Worm (Caenorhabditis elegans): Measurements from ENCODE around the gene ZK666.2.
"Not testable (repeated sequence)": the region's sequence is repeated elsewhere in the genome, so short reads cannot be mapped to it uniquely, and the experiment has no call there.

Gene ZK666.2

DNA sequence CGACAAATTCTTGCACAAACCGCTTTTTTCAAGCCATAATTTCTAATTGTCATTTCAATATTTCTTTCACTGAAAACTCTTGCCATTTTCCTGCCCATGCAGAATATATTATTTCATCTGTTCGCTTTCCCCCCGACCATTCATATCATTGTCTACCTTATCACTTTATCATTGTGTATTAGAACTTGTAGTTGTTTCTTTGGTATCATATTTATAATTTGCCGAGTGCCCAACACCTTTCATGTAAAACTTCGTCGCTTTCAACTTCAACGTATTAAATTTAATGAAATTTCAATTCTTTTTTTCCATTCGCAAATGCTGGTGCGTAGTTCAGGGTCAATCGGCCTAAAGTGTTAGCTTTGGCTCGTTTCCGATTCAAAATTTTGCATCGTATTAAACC, 28.8 kb downstream of the ZK666.2 start, which contains the start of gene ZK673.1:
TSS of gene ZK673.1 (plus strand) at position 301 of the 400 bp plus-strand sequence.
- not testable (repeated sequence) for TF ChIP-seq zag-1, elt-3, nhr-12 (tag; optimal IDR thresholded peaks at IDR 0.05)

DNA sequence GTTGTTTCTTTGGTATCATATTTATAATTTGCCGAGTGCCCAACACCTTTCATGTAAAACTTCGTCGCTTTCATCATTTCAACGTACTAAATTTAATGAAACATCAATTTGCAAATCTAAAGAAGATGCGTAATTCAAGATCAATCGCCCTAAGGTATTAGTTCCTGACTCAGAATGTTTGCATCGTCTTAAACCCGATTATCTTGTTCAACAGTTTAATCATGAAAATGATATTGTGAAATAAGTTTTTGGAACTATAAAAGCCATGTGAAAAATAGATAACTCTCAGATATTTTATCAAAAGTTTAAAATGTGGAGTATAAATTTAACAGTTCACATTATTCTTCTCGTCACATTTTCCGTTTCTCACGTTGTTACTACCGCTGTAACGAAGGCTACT, 31.7 kb downstream of the ZK666.2 start, which contains the start of gene E04D5.4:
TSS of gene E04D5.4 (plus strand) at position 301 of the 400 bp plus-strand sequence.
- TF ChIP-seq alr-1 (tag; optimal IDR thresholded peaks at IDR 0.05) = no peak
- no peak for TF ChIP-seq mdl-1 (tag; optimal IDR thresholded peaks at IDR 0.05)
- TF ChIP-seq elt-3 (tag; optimal IDR thresholded peaks at IDR 0.05) = no peak
- no peak for TF ChIP-seq lin-13 (GFP tag; optimal IDR thresholded peaks at IDR 0.05)
- no peak for TF ChIP-seq nhr-6 (tag; optimal IDR thresholded peaks at IDR 0.05)
- TF ChIP-seq R02D3.7 (tag; optimal IDR thresholded peaks at IDR 0.05) = no peak
- no peak for TF ChIP-seq nhr-21 (tag; optimal IDR thresholded peaks at IDR 0.05)
- TF ChIP-seq egl-27 (tag; optimal IDR thresholded peaks at IDR 0.05) = no peak
- TF ChIP-seq mab-5 (tag; optimal IDR thresholded peaks at IDR 0.05) = no peak
- TF ChIP-seq aly-2 (tag; optimal IDR thresholded peaks at IDR 0.05) = no peak
- no peak for TF ChIP-seq Y55F3AM.14 (GFP tag; optimal IDR thresholded peaks at IDR 0.05)
- TF ChIP-seq elt-1 (tag; optimal IDR thresholded peaks at IDR 0.05) = no peak
- no peak for TF ChIP-seq C34F6.9 (tag; optimal IDR thresholded peaks at IDR 0.05)
- TF ChIP-seq blmp-1 (tag; optimal IDR thresholded peaks at IDR 0.05; ENCODE audit: insufficient read depth) = no peak

DNA sequence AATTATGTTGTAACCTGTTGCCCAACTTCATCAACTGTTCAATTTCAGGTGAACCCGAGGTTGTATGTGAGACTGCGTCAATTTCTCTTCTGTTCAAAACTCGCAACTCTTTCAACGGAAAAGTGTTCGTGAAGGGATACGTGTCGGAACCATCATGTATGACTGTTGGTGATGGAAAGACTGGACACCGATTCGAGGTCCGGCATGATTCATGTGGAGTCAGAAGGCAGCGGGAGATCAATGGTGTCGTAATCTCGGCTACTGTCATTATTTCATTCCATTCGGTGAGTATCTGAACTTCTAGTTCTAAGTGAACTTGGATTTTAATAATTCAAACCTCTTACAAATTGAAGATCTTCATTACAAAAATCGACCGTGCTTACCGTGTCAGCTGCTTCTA, 33.9 kb downstream of the ZK666.2 start:
- TF ChIP-seq nhr-23 (tag; optimal IDR thresholded peaks at IDR 0.05) = no peak
- no peak for TF ChIP-seq peb-1 (tag; optimal IDR thresholded peaks at IDR 0.05)
- TF ChIP-seq ceh-16 (tag; optimal IDR thresholded peaks at IDR 0.05) = no peak

ce11 chrII:10435836-10436235, 35.9 kb downstream of the ZK666.2 start, which contains the start of gene cut-4:
Gene cut-4, plus strand, starts transcription at chrII:10436136.
- TF ChIP-seq ztf-1 (GFP tag; conservative IDR thresholded peaks at IDR 0.05) = no peak
- TF ChIP-seq nhr-129 (tag; optimal IDR thresholded peaks at IDR 0.05) = no peak
- no peak for TF ChIP-seq unc-39 (tag; optimal IDR thresholded peaks at IDR 0.05)
- no peak for TF ChIP-seq C34F6.9 (tag; optimal IDR thresholded peaks at IDR 0.05)
- TF ChIP-seq elt-3 (tag; optimal IDR thresholded peaks at IDR 0.05) = no peak
- no peak for TF ChIP-seq F13H6.1 (tag; optimal IDR thresholded peaks at IDR 0.05)
- TF ChIP-seq nhr-23 (tag; optimal IDR thresholded peaks at IDR 0.05) = no peak
- TF ChIP-seq ztf-4 (tag; optimal IDR thresholded peaks at IDR 0.05) = no peak
- TF ChIP-seq peb-1 (tag; optimal IDR thresholded peaks at IDR 0.05) = no peak
- no peak for TF ChIP-seq ceh-82 (tag; optimal IDR thresholded peaks at IDR 0.05)

DNA sequence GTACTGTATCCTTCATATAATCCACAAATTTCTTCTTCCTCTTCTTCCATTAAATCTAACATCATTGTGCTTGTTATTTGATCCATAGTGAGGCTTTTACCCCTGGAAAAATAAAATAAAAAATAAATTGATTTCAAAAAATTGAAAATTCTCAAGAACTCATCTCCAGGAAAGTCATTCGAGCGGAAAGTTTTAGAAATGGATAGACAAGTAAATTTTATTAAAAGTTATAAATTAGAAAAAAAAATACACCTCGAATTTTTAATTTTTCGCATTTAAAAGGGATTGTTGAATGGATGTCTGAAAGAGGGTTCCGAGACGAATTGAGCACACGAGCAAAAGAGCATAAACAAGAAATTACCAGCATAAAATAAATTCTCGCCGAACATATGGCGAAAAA, 49.7 kb downstream of the ZK666.2 start, which contains the start of gene frpr-21:
TSS of gene frpr-21 (minus strand) at position 101 of the 400 bp plus-strand sequence.
- no peak for TF ChIP-seq dmd-4 (tag; optimal IDR thresholded peaks at IDR 0.05)
- no peak for TF ChIP-seq nhr-10 (tag; optimal IDR thresholded peaks at IDR 0.05)
- no peak for TF ChIP-seq lsy-2 (tag; optimal IDR thresholded peaks at IDR 0.05)
- TF ChIP-seq skn-1 (tag; optimal IDR thresholded peaks at IDR 0.05) = no peak
